Worm (Caenorhabditis elegans) whole organism, L3 larva: ENCODE data around the gene dyf-17.
A peak's percentile ranks its signal among the peaks of the same experiment; 100 is the strongest.

ENCODE experiments used
- R02D3.7 ChIP-seq: fragments of 150-350 bp; optimal IDR thresholded peaks from 2 replicates; lab custom pipeline; 2014; ENCODE audit warnings: missing biosample characterization, missing genetic modification characterization
- ZK546.5 ChIP-seq: sonication (generic microtip); optimal IDR thresholded peaks from 2 replicates; lab custom pipeline; 2017; ENCODE audit warnings: missing biosample characterization, missing genetic modification characterization
- ceh-28 ChIP-seq: fragments of 150-350 bp; optimal IDR thresholded peaks from 2 replicates; lab custom pipeline; 2014; ENCODE audit warnings: missing biosample characterization, missing genetic modification reagents, missing genetic modification characterization
- ceh-82 ChIP-seq: fragments of 150-350 bp; optimal IDR thresholded peaks from 2 replicates; lab custom pipeline; 2014; ENCODE audit warnings: missing biosample characterization, missing genetic modification characterization
- ceh-9 ChIP-seq: sonication (generic microtip); optimal IDR thresholded peaks from 2 replicates; lab custom pipeline; 2018; ENCODE audit warnings: missing biosample characterization, missing genetic modification characterization
- daf-12 ChIP-seq: fragments of 150-350 bp; optimal IDR thresholded peaks from 2 replicates; lab custom pipeline; 2014; ENCODE audit warnings: missing biosample characterization, missing genetic modification reagents, missing genetic modification characterization
- elt-1 ChIP-seq: fragments of 150-350 bp; optimal IDR thresholded peaks from 2 replicates; lab custom pipeline; 2014; ENCODE audit warnings: missing biosample characterization, missing genetic modification characterization
- elt-2 ChIP-seq: sonication (generic microtip); optimal IDR thresholded peaks from 2 replicates; lab custom pipeline; 2016; ENCODE audit warnings: missing genetic modification reagents, mild to moderate bottlenecking, missing genetic modification characterization, missing compliant biosample characterization
- eor-1 ChIP-seq, 2 experiments: fragments of 150-350 bp; optimal IDR thresholded peaks; 2 replicates each; lab custom pipeline; 2014 to 2018; ENCODE audit warnings: missing biosample characterization in 2 of 2, missing genetic modification characterization in 2 of 2
- fkh-10 ChIP-seq: sonication (generic microtip); optimal IDR thresholded peaks from 2 replicates; lab custom pipeline; 2017; ENCODE audit warnings: missing biosample characterization, missing genetic modification reagents, missing genetic modification characterization
- fkh-2 ChIP-seq: fragments of 150-350 bp; optimal IDR thresholded peaks from 2 replicates; lab custom pipeline; 2014; ENCODE audit warnings: missing biosample characterization, missing genetic modification reagents, missing genetic modification characterization
- fos-1 ChIP-seq: fragments of 150-350 bp; optimal IDR thresholded peaks from 2 replicates; lab custom pipeline; 2014; ENCODE audit warnings: missing biosample characterization, missing genetic modification characterization
- hmg-11 ChIP-seq: sonication (generic microtip); optimal IDR thresholded peaks from 2 replicates; lab custom pipeline; 2016; ENCODE audit warnings: missing genetic modification characterization, missing compliant biosample characterization
- jun-1 ChIP-seq: fragments of 150-350 bp; optimal IDR thresholded peaks from 2 replicates; lab custom pipeline; 2014; ENCODE audit warnings: missing biosample characterization, missing genetic modification reagents, missing genetic modification characterization
- lin-15B ChIP-seq: fragments of 150-350 bp; optimal IDR thresholded peaks from 2 replicates; lab custom pipeline; 2014; ENCODE audit warnings: missing biosample characterization, missing genetic modification characterization
- lin-39 ChIP-seq: fragments of 150-350 bp; optimal IDR thresholded peaks from 2 replicates; lab custom pipeline; 2018; ENCODE audit warnings: missing biosample characterization, missing genetic modification reagents, missing genetic modification characterization
- lsy-12 ChIP-seq: sonication (generic microtip); optimal IDR thresholded peaks from 2 replicates; lab custom pipeline; 2016; ENCODE audit warnings: mild to moderate bottlenecking, missing genetic modification characterization, missing compliant biosample characterization
- mdl-1 ChIP-seq: fragments of 150-350 bp; optimal IDR thresholded peaks from 2 replicates; lab custom pipeline; 2014; ENCODE audit warnings: missing biosample characterization, missing genetic modification characterization
- mml-1 ChIP-seq: fragments of 150-350 bp; sonication (generic microtip); optimal IDR thresholded peaks from 3 replicates; lab custom pipeline; 2014; ENCODE audit warnings: missing biosample characterization, missing genetic modification characterization
- nhr-12 ChIP-seq: fragments of 150-350 bp; optimal IDR thresholded peaks from 2 replicates; lab custom pipeline; 2014; ENCODE audit warnings: missing biosample characterization, missing genetic modification characterization
- nhr-237 ChIP-seq: fragments of 150-350 bp; optimal IDR thresholded peaks from 2 replicates; lab custom pipeline; 2014; ENCODE audit warnings: missing biosample characterization, missing genetic modification characterization
- nhr-25 ChIP-seq: sonication (generic microtip); optimal IDR thresholded peaks from 2 replicates; lab custom pipeline; 2017; ENCODE audit warnings: missing biosample characterization, missing genetic modification characterization
- nhr-43 ChIP-seq: sonication (generic microtip); optimal IDR thresholded peaks from 2 replicates; lab custom pipeline; 2016; ENCODE audit warnings: mild to moderate bottlenecking, missing genetic modification characterization, missing compliant biosample characterization; ENCODE audit not compliant: poor library complexity, severe bottlenecking
- nhr-67 ChIP-seq: fragments of 150-350 bp; optimal IDR thresholded peaks from 2 replicates; lab custom pipeline; 2014; ENCODE audit warnings: missing biosample characterization, missing genetic modification characterization
- nhr-77 ChIP-seq: fragments of 150-350 bp; optimal IDR thresholded peaks from 2 replicates; lab custom pipeline; 2014; ENCODE audit warnings: missing biosample characterization, missing genetic modification characterization
- pha-4 ChIP-seq: fragments of 150-350 bp; optimal IDR thresholded peaks from 2 replicates; lab custom pipeline; 2014; ENCODE audit warnings: missing biosample characterization, missing genetic modification reagents, missing genetic modification characterization
- pqm-1 ChIP-seq: fragments of 150-350 bp; optimal IDR thresholded peaks from 2 replicates; lab custom pipeline; 2017; ENCODE audit warnings: missing biosample characterization, missing genetic modification characterization, inconsistent platforms
- sea-2 ChIP-seq: fragments of 150-350 bp; sonication (generic microtip); optimal IDR thresholded peaks from 4 replicates; lab custom pipeline; 2014; ENCODE audit warnings: missing biosample characterization, missing genetic modification reagents, missing genetic modification characterization
- skn-1 ChIP-seq: fragments of 150-350 bp; optimal IDR thresholded peaks from 2 replicates; lab custom pipeline; 2014; ENCODE audit warnings: missing biosample characterization, missing genetic modification characterization
- snpc-4 ChIP-seq: fragments of 150-350 bp; optimal IDR thresholded peaks from 2 replicates; lab custom pipeline; 2014; ENCODE audit warnings: missing biosample characterization, missing genetic modification characterization
- tbx-2 ChIP-seq: sonication (generic microtip); optimal IDR thresholded peaks from 2 replicates; lab custom pipeline; 2016; ENCODE audit warnings: mild to moderate bottlenecking, missing genetic modification characterization, missing compliant biosample characterization
- unc-39 ChIP-seq: sonication (generic microtip); optimal IDR thresholded peaks from 4 replicates; lab custom pipeline; 2017; ENCODE audit warnings: missing biosample characterization, missing genetic modification characterization
- unc-62 ChIP-seq: fragments of 150-350 bp; sonication (generic microtip); optimal IDR thresholded peaks from 4 replicates; lab custom pipeline; 2014; ENCODE audit warnings: missing biosample characterization, missing genetic modification reagents, missing genetic modification characterization
- ztf-11 ChIP-seq: fragments of 150-350 bp; optimal IDR thresholded peaks from 2 replicates; lab custom pipeline; 2014; ENCODE audit warnings: missing biosample characterization, missing genetic modification characterization
- ztf-4 ChIP-seq: fragments of 150-350 bp; optimal IDR thresholded peaks from 2 replicates; lab custom pipeline; 2014; ENCODE audit warnings: missing biosample characterization, missing genetic modification characterization

The dyf-17 gene

DNA sequence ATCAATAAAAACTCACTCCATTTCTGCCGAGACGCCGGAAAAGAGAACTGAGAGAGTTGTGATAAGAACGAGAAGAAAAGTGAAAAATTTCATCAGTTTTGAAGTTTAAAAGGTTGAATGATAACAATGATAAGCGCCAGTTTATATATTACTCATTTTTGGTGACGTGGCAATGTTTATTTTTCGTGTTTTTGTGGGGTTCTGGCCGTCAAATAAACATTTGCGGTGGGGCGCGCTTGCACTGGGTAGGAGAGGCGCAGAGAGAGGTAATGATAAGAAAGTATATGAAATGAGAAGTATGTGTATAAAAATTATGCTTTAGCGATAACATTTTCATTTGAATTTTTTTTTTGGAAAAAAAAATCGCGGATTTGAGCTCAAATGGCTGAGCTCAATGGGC is 31.3 kb downstream of the dyf-17 start, which contains the start of gene Y39B6A.5:
Y39B6A.5 (minus strand) TSS at position 214 of the 400 bp plus-strand sequence.
- TF ChIP-seq R02D3.7 (tag; lab: Kevin White, UChicago): no peak
- peak; percentile 100 for TF ChIP-seq pha-4 (tag; lab: Kevin White, UChicago)
- TF ChIP-seq mml-1 (tag; lab: Kevin White, UChicago): no peak
- TF ChIP-seq ceh-9: no peak
- TF ChIP-seq nhr-77 (tag; lab: Kevin White, UChicago): no peak
- peak; percentile 54 for TF ChIP-seq ceh-28 (tag; lab: Kevin White, UChicago)
- peak; percentile 61 for TF ChIP-seq snpc-4 (tag; lab: Kevin White, UChicago)
- no peak for TF ChIP-seq lsy-12 (tag; lab: Kevin White, UChicago)
- TF ChIP-seq ceh-82 (tag; lab: Kevin White, UChicago): no peak
- TF ChIP-seq elt-1 (tag; lab: Kevin White, UChicago): no peak
- peak; percentile 96 for TF ChIP-seq jun-1 (tag; lab: Kevin White, UChicago)
- no peak for TF ChIP-seq daf-12 (tag; lab: Kevin White, UChicago)
- TF ChIP-seq nhr-67 (tag; lab: Kevin White, UChicago): no peak
- no peak for TF ChIP-seq unc-62
- TF ChIP-seq hmg-11: peak; percentile 15
- peak; percentile 69 for TF ChIP-seq fos-1 (tag; lab: Kevin White, UChicago)
- no peak for TF ChIP-seq ztf-11 (tag; lab: Kevin White, UChicago)
- no peak for TF ChIP-seq eor-1 (tag; optimal IDR thresholded peaks at IDR 0.05; lab: Kevin White, UChicago)
- TF ChIP-seq lin-15B (tag; lab: Kevin White, UChicago): peak; percentile 2
- TF ChIP-seq pqm-1 (tag; lab: Kevin White, UChicago): peak; percentile 94
- TF ChIP-seq elt-2: peak; percentile 100
- peak; percentile 46 for TF ChIP-seq skn-1 (tag; lab: Kevin White, UChicago)

DNA sequence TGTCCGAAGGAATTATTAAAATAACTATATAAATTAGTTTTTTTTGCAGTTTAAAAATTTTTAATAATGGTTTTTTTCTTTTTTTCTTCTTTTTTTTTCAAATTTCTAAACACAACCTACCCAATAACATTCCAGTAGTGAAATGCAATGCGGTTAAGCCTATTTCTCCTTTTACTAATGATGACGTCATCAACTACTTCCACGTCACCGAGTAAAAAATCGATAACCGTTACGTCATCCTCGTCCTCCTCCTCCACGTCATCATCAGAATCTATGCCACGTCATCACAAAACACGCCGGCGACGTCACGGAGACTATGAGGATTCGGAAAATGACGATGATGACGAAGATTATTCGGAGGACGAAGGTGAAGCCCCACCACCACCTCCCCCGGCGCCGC is 47.3 kb downstream of the dyf-17 start, which contains the start of gene hot-2:
hot-2 (plus strand) TSS at position 134 of the 400 bp plus-strand sequence.
- TF ChIP-seq fkh-2: no peak
- no peak for TF ChIP-seq unc-39 (tag; lab: Kevin White, UChicago)
- TF ChIP-seq nhr-67 (tag; lab: Kevin White, UChicago): no peak
- TF ChIP-seq pha-4 (tag; lab: Kevin White, UChicago): no peak
- no peak for TF ChIP-seq mdl-1 (tag; lab: Kevin White, UChicago)
- TF ChIP-seq pqm-1 (tag; lab: Kevin White, UChicago): no peak
- no peak for TF ChIP-seq snpc-4 (tag; lab: Kevin White, UChicago)
- no peak for TF ChIP-seq nhr-12 (tag; lab: Kevin White, UChicago)
- no peak for TF ChIP-seq skn-1 (tag; lab: Kevin White, UChicago)
- no peak for TF ChIP-seq elt-1 (tag; lab: Kevin White, UChicago)
- no peak for TF ChIP-seq nhr-237 (tag; lab: Kevin White, UChicago)
- TF ChIP-seq lin-15B (tag; lab: Kevin White, UChicago): no peak
- TF ChIP-seq ceh-28 (tag; lab: Kevin White, UChicago): no peak
- no peak for TF ChIP-seq mml-1 (tag; lab: Kevin White, UChicago)
- no peak for TF ChIP-seq jun-1 (tag; lab: Kevin White, UChicago)
- TF ChIP-seq nhr-43 (tag; lab: Kevin White, UChicago): no peak
- TF ChIP-seq nhr-25 (tag; lab: Kevin White, UChicago): no peak
- TF ChIP-seq lsy-12 (tag; lab: Kevin White, UChicago): no peak

DNA sequence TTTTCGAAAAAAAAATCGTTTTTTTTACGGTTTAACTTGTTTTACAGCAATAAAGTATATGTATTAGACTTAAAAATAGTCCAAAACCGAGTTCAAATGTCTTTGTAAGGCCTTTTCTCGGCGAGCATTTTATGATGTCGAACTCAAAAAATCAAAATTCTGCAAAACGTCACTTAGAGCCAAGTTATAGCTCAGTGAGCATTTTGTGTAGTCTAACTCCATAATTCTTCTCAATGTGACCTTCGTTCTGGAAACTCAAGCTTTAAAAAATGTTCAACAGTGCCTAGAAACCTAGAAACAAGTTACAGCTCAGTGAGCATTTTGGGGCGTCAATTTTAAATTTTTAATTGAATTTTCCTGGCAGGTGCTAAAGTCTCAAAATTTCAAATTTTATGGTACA is 48.4 kb downstream of the dyf-17 start:
- no peak for TF ChIP-seq lin-39 (tag; lab: Kevin White, UChicago)
- TF ChIP-seq fkh-10 (GFP tag; lab: Kevin White, UChicago): no peak
- TF ChIP-seq sea-2 (GFP tag; lab: Kevin White, UChicago): no peak
- TF ChIP-seq ceh-9: no peak
- no peak for TF ChIP-seq tbx-2 (tag; lab: Kevin White, UChicago)
- TF ChIP-seq pqm-1 (tag; lab: Kevin White, UChicago): no peak
- no peak for TF ChIP-seq pha-4 (tag; lab: Kevin White, UChicago)
- TF ChIP-seq ztf-4 (tag; lab: Kevin White, UChicago): no peak
- no peak for TF ChIP-seq R02D3.7 (tag; lab: Kevin White, UChicago)

DNA sequence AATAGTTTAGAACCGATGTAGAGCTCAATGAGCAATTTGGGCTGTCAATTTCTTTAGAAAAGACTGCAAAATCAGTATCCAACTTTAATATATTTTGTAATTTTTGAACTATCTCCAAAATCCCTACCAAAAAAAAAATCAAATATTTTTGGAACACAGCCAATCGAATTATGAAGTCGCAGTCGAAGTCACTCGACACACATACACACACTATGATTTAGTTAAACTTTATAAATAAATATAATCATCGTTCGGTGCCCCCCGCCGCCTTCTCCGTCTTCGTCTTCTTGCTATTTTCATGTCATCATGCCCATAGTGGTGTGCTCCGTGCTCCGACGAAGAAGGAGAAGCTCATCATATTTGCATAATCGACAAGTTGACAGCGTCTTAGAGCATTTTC is 49.7 kb downstream of the dyf-17 start:
- TF ChIP-seq R02D3.7 (tag; lab: Kevin White, UChicago): no peak
- no peak for TF ChIP-seq ZK546.5 (tag; lab: Kevin White, UChicago)
- no peak for TF ChIP-seq elt-2
- TF ChIP-seq nhr-237 (tag; lab: Kevin White, UChicago): no peak
